Fruit fly (Drosophila melanogaster): ENCODE data around the gene dos.

Gene dos

dm6 chr3L:2586804-2587561, 2.2 kb upstream of the dos start, which contains the start of gene RpL8 (continued):
- TF ChIP-seq B-H2 (GFP tag; optimal IDR thresholded peaks at IDR 0.05) (peak; percentile 92), sima (GFP tag; optimal IDR thresholded peaks at IDR 0.05) (peak; percentile 42), lmd (GFP tag; IDR thresholded peaks at IDR 0.05) (peak; percentile 66), CG16863 (GFP tag; optimal IDR thresholded peaks at IDR 0.05) (peak; percentile 67), CG12391 (tag; optimal IDR thresholded peaks at IDR 0.05) (peak; percentile 78), kay (GFP tag; optimal IDR thresholded peaks at IDR 0.05) (no peak), p53 (GFP tag; optimal IDR thresholded peaks at IDR 0.05) (peak; percentile 73), Sox102F (GFP tag; optimal IDR thresholded peaks at IDR 0.05) (peak; percentile 65), mirr (GFP tag; optimal IDR thresholded peaks at IDR 0.05) (peak; percentile 94), Hmr (GFP tag; optimal IDR thresholded peaks at IDR 0.05) (peak; percentile 90), Bdp1 (GFP tag; optimal IDR thresholded peaks at IDR 0.05) (peak; percentile 73), tio (GFP tag; optimal IDR thresholded peaks at IDR 0.05) (peak; percentile 53), kah (GFP tag; optimal IDR thresholded peaks at IDR 0.05) (peak; percentile 86), BtbVII (GFP tag; optimal IDR thresholded peaks at IDR 0.05) (peak; percentile 90), Drgx (GFP tag; IDR thresholded peaks at IDR 0.05) (no peak; the same call in none of the 2 replicates), CG11085 (GFP tag; IDR thresholded peaks at IDR 0.05) (peak; percentile 84), CG9876 (GFP tag; optimal IDR thresholded peaks at IDR 0.05) (peak; percentile 80), crc (GFP tag; optimal IDR thresholded peaks at IDR 0.05) (peak; percentile 71), CG1233 (GFP tag; optimal IDR thresholded peaks at IDR 0.05) (peak; percentile 85), br (optimal IDR thresholded peaks at IDR 0.05) (no peak), fu2 (GFP tag; optimal IDR thresholded peaks at IDR 0.05) (peak; percentile 55), croc (GFP tag; conservative IDR thresholded peaks at IDR 0.05) (peak; percentile 45; the same call in 2 of the 3 replicates), Mrtf (GFP tag; IDR thresholded peaks at IDR 0.05) (peak; percentile 74), corto (GFP tag; optimal IDR thresholded peaks at IDR 0.05) (peak; percentile 0), run (tag; optimal IDR thresholded peaks at IDR 0.05) (peak; percentile 30), sc (optimal IDR thresholded peaks at IDR 0.05) (no peak), sc (GFP tag; optimal IDR thresholded peaks at IDR 0.05) (peak; percentile 62), Ets65A (GFP tag) (peak; percentile 99), CG17829 (tag; optimal IDR thresholded peaks at IDR 0.05) (peak; percentile 46), Hmx (GFP tag; optimal IDR thresholded peaks at IDR 0.05) (peak; percentile 11), pho (GFP tag; optimal IDR thresholded peaks at IDR 0.05) (peak; percentile 77), ash1 (GFP tag; optimal IDR thresholded peaks at IDR 0.05) (peak; percentile 83), CG12071 (GFP tag; optimal IDR thresholded peaks at IDR 0.05) (peak; percentile 94), Side (GFP tag; optimal IDR thresholded peaks at IDR 0.05) (peak; percentile 85), bbx (GFP tag; IDR thresholded peaks at IDR 0.05; ENCODE audit: partially characterized antibody) (peak; percentile 70), CG10654 (GFP tag; optimal IDR thresholded peaks at IDR 0.05) (peak; percentile 65), CG7372 (GFP tag; IDR thresholded peaks at IDR 0.05) (peak; percentile 48), org-1 (GFP tag; optimal IDR thresholded peaks at IDR 0.05) (peak; percentile 64), CG4328 (GFP tag; optimal IDR thresholded peaks at IDR 0.05) (peak; percentile 84), Stat92E (GFP tag; optimal IDR thresholded peaks at IDR 0.05) (peak in 1 of 3 experiments; percentile 73), Xbp1 (GFP tag; optimal IDR thresholded peaks at IDR 0.05) (peak; percentile 84), CG10209 (GFP tag; optimal IDR thresholded peaks at IDR 0.05) (peak; percentile 86), knrl (GFP tag; IDR thresholded peaks at IDR 0.05; ENCODE audit: partially characterized antibody) (peak; percentile 69), CG12104 (GFP tag; optimal IDR thresholded peaks at IDR 0.05) (peak; percentile 72), Dfd (GFP tag; optimal IDR thresholded peaks at IDR 0.05) (no peak), CG10431 (GFP tag; optimal IDR thresholded peaks at IDR 0.05) (peak; percentile 85), Bteb2 (GFP tag; optimal IDR thresholded peaks at IDR 0.05) (peak; percentile 70), maf-S (GFP tag; optimal IDR thresholded peaks at IDR 0.05) (peak; percentile 67), sug (tag; optimal IDR thresholded peaks at IDR 0.05) (peak; percentile 79), fd96Cb (tag; optimal IDR thresholded peaks at IDR 0.05) (peak; percentile 43)
